Fruit fly (Drosophila melanogaster): ENCODE results near the gene X11L.
A peak's percentile ranks its signal among the peaks of the same experiment; 100 is the strongest.

DNA sequence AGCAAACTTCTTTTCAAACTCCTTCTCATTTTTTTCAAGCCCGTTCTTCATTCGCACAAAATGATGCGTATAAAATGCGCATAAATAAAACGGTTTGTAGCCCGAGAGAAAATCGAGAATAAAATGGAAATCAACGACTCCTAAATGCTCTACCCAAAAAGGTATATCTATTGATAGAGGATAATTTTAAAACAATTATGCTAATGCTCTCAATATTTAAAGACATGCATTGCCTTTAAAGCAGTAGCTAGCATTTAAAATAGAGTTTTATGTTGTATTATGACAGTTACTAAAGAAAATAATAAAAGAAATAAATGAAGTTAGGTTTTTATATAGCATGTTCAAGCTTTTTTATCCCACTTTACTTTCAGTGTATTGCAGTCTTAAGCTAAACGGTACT lies 49.1 kb upstream of the X11L start:
- TF ChIP-seq EcR (GFP tag; optimal IDR thresholded peaks at IDR 0.05) (no peak), Ets98B (GFP tag; IDR thresholded peaks at IDR 0.05) (no peak), CG8301 (tag; optimal IDR thresholded peaks at IDR 0.05) (no peak), Pif1A (GFP tag; optimal IDR thresholded peaks at IDR 0.05) (no peak), gl (tag; optimal IDR thresholded peaks at IDR 0.05) (no peak), CG8159 (tag; optimal IDR thresholded peaks at IDR 0.05) (peak; percentile 44), CG13204 (GFP tag; optimal IDR thresholded peaks at IDR 0.05) (no peak), CG4496 (GFP tag; IDR thresholded peaks at IDR 0.05) (no peak), CG17806 (tag; optimal IDR thresholded peaks at IDR 0.05) (peak; percentile 28), fd96Ca (GFP tag; IDR thresholded peaks at IDR 0.05) (no peak), CG15710 (tag; optimal IDR thresholded peaks at IDR 0.05) (peak; percentile 42), CG10348 (GFP tag; IDR thresholded peaks at IDR 0.05) (no peak), Snoo (tag; optimal IDR thresholded peaks at IDR 0.05) (no peak)
